Worm (Caenorhabditis elegans) whole organism, L3 larva: ENCODE results near the gene nhr-107.

Source experiments
- ama-1 ChIP-seq: fragments of 150-350 bp; optimal IDR thresholded peaks from 2 replicates; lab custom pipeline; 2018
- nhr-11 ChIP-seq: fragments of 150-350 bp; optimal IDR thresholded peaks from 2 replicates; lab custom pipeline; 2014; ENCODE audit warnings: missing biosample characterization, missing genetic modification characterization
- nhr-12 ChIP-seq: fragments of 150-350 bp; optimal IDR thresholded peaks from 2 replicates; lab custom pipeline; 2014; ENCODE audit warnings: missing biosample characterization, missing genetic modification characterization
- nhr-237 ChIP-seq: fragments of 150-350 bp; optimal IDR thresholded peaks from 2 replicates; lab custom pipeline; 2014; ENCODE audit warnings: missing biosample characterization, missing genetic modification characterization
- nhr-76 ChIP-seq: fragments of 150-350 bp; sonication (generic microtip); optimal IDR thresholded peaks from 5 replicates; lab custom pipeline; 2014; ENCODE audit warnings: missing biosample characterization, missing genetic modification characterization
- sea-2 ChIP-seq: fragments of 150-350 bp; sonication (generic microtip); optimal IDR thresholded peaks from 4 replicates; lab custom pipeline; 2014; ENCODE audit warnings: missing biosample characterization, missing genetic modification reagents, missing genetic modification characterization
- snpc-4 ChIP-seq: fragments of 150-350 bp; optimal IDR thresholded peaks from 2 replicates; lab custom pipeline; 2014; ENCODE audit warnings: missing biosample characterization, missing genetic modification characterization
- unc-39 ChIP-seq: sonication (generic microtip); optimal IDR thresholded peaks from 4 replicates; lab custom pipeline; 2017; ENCODE audit warnings: missing biosample characterization, missing genetic modification characterization
- ztf-11 ChIP-seq: fragments of 150-350 bp; optimal IDR thresholded peaks from 2 replicates; lab custom pipeline; 2014; ENCODE audit warnings: missing biosample characterization, missing genetic modification characterization

DNA sequence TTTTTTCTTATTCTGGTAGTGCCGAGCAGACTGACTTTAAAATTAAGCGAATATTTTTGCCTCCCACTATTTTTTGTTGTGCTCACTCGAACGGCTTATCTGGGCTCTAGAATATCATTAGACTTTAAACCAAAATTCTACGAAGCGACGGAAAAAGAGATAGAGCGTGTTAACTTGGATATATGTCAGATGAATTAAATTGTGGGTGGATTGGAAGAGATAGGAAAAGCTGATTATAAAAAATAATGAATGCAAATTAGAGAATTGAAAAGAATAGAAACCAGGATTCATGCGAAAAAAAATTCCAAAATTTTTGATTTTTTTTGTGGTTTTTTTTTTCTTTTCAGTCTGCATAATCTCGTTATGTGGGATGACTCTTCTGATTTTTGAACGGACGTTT lies 24.9 kb upstream of the nhr-107 start, which contains the start of gene F20A1.4:
- TF ChIP-seq ztf-11 (tag; lab: Kevin White, UChicago) (no peak), nhr-12 (tag; lab: Kevin White, UChicago) (no peak), unc-39 (no peak), nhr-11 (tag; lab: Kevin White, UChicago) (no peak), sea-2 (GFP tag; lab: Kevin White, UChicago) (no peak), ama-1 (no peak), snpc-4 (no peak), nhr-237 (tag; lab: Kevin White, UChicago) (no peak), nhr-76 (tag; lab: Kevin White, UChicago) (no peak)
